Worm (Caenorhabditis elegans) whole organism, late embryonic: ENCODE results near the gene srd-51.

Source experiments
- ama-1 ChIP-seq: fragments of 150-350 bp; optimal IDR thresholded peaks from 2 replicates; lab custom pipeline; 2014
- ceh-48 ChIP-seq: sonication (generic microtip); optimal IDR thresholded peaks from 2 replicates; lab custom pipeline; 2016; ENCODE audit warnings: missing genetic modification characterization, inconsistent platforms, missing compliant biosample characterization
- hlh-15 ChIP-seq: sonication (generic microtip); optimal IDR thresholded peaks from 2 replicates; lab custom pipeline; 2016; ENCODE audit warnings: missing genetic modification characterization, missing compliant biosample characterization
- pha-2 ChIP-seq: sonication (generic microtip); optimal IDR thresholded peaks from 2 replicates; lab custom pipeline; 2017; ENCODE audit warnings: mild to moderate bottlenecking, missing genetic modification characterization, missing compliant biosample characterization
- pros-1 ChIP-seq: fragments of 150-350 bp; optimal IDR thresholded peaks from 2 replicates; lab custom pipeline; 2014; ENCODE audit warnings: missing biosample characterization, missing genetic modification reagents, missing genetic modification characterization
- ztf-16 ChIP-seq: sonication (generic microtip); optimal IDR thresholded peaks from 2 replicates; lab custom pipeline; 2017; ENCODE audit warnings: missing genetic modification characterization, missing compliant biosample characterization

DNA sequence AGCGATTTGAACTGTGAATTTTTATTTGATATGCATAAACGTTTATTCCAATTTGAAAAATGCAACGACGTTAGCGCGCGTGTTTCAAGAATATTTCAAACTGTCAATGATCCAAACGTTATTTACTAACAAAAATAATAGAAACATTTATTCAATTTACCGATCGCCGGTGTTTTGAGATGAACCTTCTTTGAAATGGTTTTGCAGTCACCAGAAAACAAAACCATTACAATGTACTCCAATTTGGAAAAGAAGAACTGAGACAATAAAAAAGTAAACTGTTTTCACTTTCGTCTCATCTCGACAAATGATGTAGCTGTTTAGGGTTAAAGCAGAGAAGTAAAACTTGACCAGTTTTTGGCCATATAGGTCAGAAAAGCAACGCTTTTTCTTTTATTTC lies 22.5 kb upstream of the srd-51 start, which contains the start of gene H06A10.1:
- TF ChIP-seq ztf-16 (tag; lab: Kevin White, UChicago) = no peak
- no peak for TF ChIP-seq ceh-48
- TF ChIP-seq ama-1 (lab: Kevin White, UChicago) = no peak
- no peak for TF ChIP-seq pha-2 (tag; lab: Kevin White, UChicago)
- no peak for TF ChIP-seq pros-1 (tag; lab: Kevin White, UChicago)
- TF ChIP-seq hlh-15 (tag; lab: Kevin White, UChicago) = no peak
